Fruit fly (Drosophila melanogaster) whole organism, embryonic: ENCODE data around the gene CG5521.

Experiments
- CG10267 ChIP-seq: fragments of 200-800 bp; sonication (Bioruptor generic); optimal IDR thresholded peaks from 2 replicates; lab custom pipeline; 2018; ENCODE audit warnings: missing biosample characterization, mild to moderate bottlenecking, missing genetic modification characterization, moderate library complexity
- CG11247 ChIP-seq: fragments of 200-800 bp; sonication (Bioruptor generic); IDR thresholded peaks from 2 replicates; pipeline ENCODE4 v1.3.6; 2022; ENCODE audit warnings: missing biosample characterization, missing genetic modification characterization
- CG14014 ChIP-seq: fragments of 200-800 bp; sonication (Bioruptor generic); IDR thresholded peaks from 2 replicates; pipeline ENCODE4 v1.3.6; 2022; ENCODE audit warnings: missing biosample characterization, missing genetic modification characterization
- CG15073 ChIP-seq: fragments of 200-800 bp; sonication (Bioruptor generic); optimal IDR thresholded peaks from 2 replicates; lab custom pipeline; 2016; ENCODE audit warnings: missing biosample characterization, missing genetic modification characterization
- CG1603 ChIP-seq: fragments of 200-800 bp; sonication (Bioruptor generic); optimal IDR thresholded peaks from 2 replicates; lab custom pipeline; 2019; ENCODE audit warnings: missing biosample characterization, mild to moderate bottlenecking, missing genetic modification characterization, moderate library complexity
- CG17186 ChIP-seq: fragments of 200-800 bp; sonication (Bioruptor generic); optimal IDR thresholded peaks from 3 replicates; lab custom pipeline; 2017; ENCODE audit warnings: missing biosample characterization, missing genetic modification reagents, missing genetic modification characterization
- CG17385 ChIP-seq: fragments of 200-800 bp; sonication (Bioruptor generic); optimal IDR thresholded peaks from 3 replicates; lab custom pipeline; 2018; ENCODE audit warnings: missing biosample characterization, mild to moderate bottlenecking, missing genetic modification characterization
- CG17568 ChIP-seq: fragments of 200-800 bp; sonication (Bioruptor generic); optimal IDR thresholded peaks from 2 replicates; lab custom pipeline; 2018; ENCODE audit warnings: missing biosample characterization, mild to moderate bottlenecking, missing genetic modification characterization, moderate library complexity
- CG43689 ChIP-seq: fragments of 200-800 bp; sonication (Bioruptor generic); IDR thresholded peaks from 2 replicates; pipeline ENCODE4 v1.3.6; 2022; ENCODE audit warnings: missing biosample characterization, missing genetic modification characterization
- CG6854 ChIP-seq: fragments of 200-800 bp; sonication (Bioruptor generic); optimal IDR thresholded peaks from 3 replicates; lab custom pipeline; 2017; ENCODE audit warnings: missing biosample characterization, mild to moderate bottlenecking, missing genetic modification characterization
- CG7963 ChIP-seq: fragments of 200-800 bp; sonication (Bioruptor generic); IDR thresholded peaks from 3 replicates; pipeline ENCODE4 v1.3.6; 2022; ENCODE audit warnings: missing biosample characterization, missing genetic modification characterization; ENCODE audit not compliant: partially characterized antibody
- CG8388 ChIP-seq: fragments of 200-800 bp; sonication (Bioruptor generic); optimal IDR thresholded peaks from 2 replicates; lab custom pipeline; 2019; ENCODE audit warnings: missing biosample characterization, mild to moderate bottlenecking, missing genetic modification characterization, moderate library complexity
- CG9932 ChIP-seq: fragments of 200-800 bp; sonication (Bioruptor generic); IDR thresholded peaks from 2 replicates; pipeline ENCODE4 v1.3.6; 2022; ENCODE audit warnings: missing biosample characterization, missing genetic modification characterization
- CHES-1-like ChIP-seq: fragments of 200-800 bp; sonication (Bioruptor generic); optimal IDR thresholded peaks from 2 replicates; lab custom pipeline; 2016; ENCODE audit warnings: missing biosample characterization, missing genetic modification characterization
- GATAe ChIP-seq: fragments of 200-800 bp; sonication (Bioruptor generic); conservative IDR thresholded peaks from 2 replicates; pipeline ENCODE4 v1.3.6; 2022; ENCODE audit warnings: missing biosample characterization, missing genetic modification characterization
- Hey ChIP-seq: fragments of 200-800 bp; sonication (Bioruptor generic); optimal IDR thresholded peaks from 3 replicates; lab custom pipeline; 2018; ENCODE audit warnings: missing biosample characterization, mild to moderate bottlenecking, missing genetic modification characterization
- Kr ChIP-seq: fragments of 200-800 bp; sonication (Bioruptor generic); optimal IDR thresholded peaks from 2 replicates; lab custom pipeline; 2017; ENCODE audit warnings: missing biosample characterization, mild to moderate bottlenecking, missing genetic modification characterization
- NfI ChIP-seq: fragments of 200-800 bp; sonication (Bioruptor generic); optimal IDR thresholded peaks from 3 replicates; lab custom pipeline; 2018; ENCODE audit warnings: missing biosample characterization, mild to moderate bottlenecking, missing genetic modification characterization, moderate library complexity
- Pdp1 ChIP-seq, 2 experiments: fragments of 200-800 bp; sonication (Bioruptor generic); optimal IDR thresholded peaks; 3 replicates each; lab custom pipeline; 2016; ENCODE audit warnings: missing biosample characterization in 2 of 2, missing genetic modification characterization in 2 of 2, mild to moderate bottlenecking in 1 of 2, moderate library complexity in 1 of 2
- Sry-δ ChIP-seq: fragments of 200-800 bp; sonication (Bioruptor generic); optimal IDR thresholded peaks from 2 replicates; lab custom pipeline; 2016; ENCODE audit warnings: missing biosample characterization, missing genetic modification characterization
- bsh ChIP-seq, 2 experiments: fragments of 200-800 bp; sonication (Bioruptor generic); optimal IDR thresholded peaks; 2 replicates each; lab custom pipeline; 2017 to 2018; ENCODE audit warnings: mild to moderate bottlenecking in 2 of 2, missing biosample characterization in 2 of 2, missing genetic modification characterization in 2 of 2, moderate library complexity in 1 of 2
- chinmo ChIP-seq: fragments of 200-800 bp; sonication (Bioruptor generic); IDR thresholded peaks from 4 replicates; pipeline ENCODE4 v1.3.6; 2022; ENCODE audit warnings: missing biosample characterization, missing genetic modification characterization; ENCODE audit not compliant: partially characterized antibody
- chn ChIP-seq: fragments of 200-800 bp; sonication (Bioruptor generic); optimal IDR thresholded peaks from 2 replicates; lab custom pipeline; 2016; ENCODE audit warnings: missing biosample characterization, missing genetic modification characterization
- cwo ChIP-seq: fragments of 200-800 bp; sonication (Bioruptor generic); optimal IDR thresholded peaks from 3 replicates; lab custom pipeline; 2017; ENCODE audit warnings: missing biosample characterization, missing genetic modification characterization, mild to moderate bottlenecking, moderate library complexity, missing genetic modification reagents
- exex ChIP-seq: fragments of 200-800 bp; sonication (Bioruptor generic); optimal IDR thresholded peaks from 4 replicates; lab custom pipeline; 2018; ENCODE audit warnings: missing biosample characterization, mild to moderate bottlenecking, missing genetic modification characterization, moderate library complexity
- ftz-f1 ChIP-seq: fragments of 200-800 bp; sonication (Bioruptor generic); optimal IDR thresholded peaks from 2 replicates; lab custom pipeline; 2016; ENCODE audit warnings: missing biosample characterization, missing genetic modification characterization
- grn ChIP-seq: fragments of 200-800 bp; sonication (Bioruptor generic); optimal IDR thresholded peaks from 3 replicates; lab custom pipeline; 2017; ENCODE audit warnings: missing biosample characterization, missing genetic modification characterization
- kah ChIP-seq: fragments of 200-800 bp; sonication (Bioruptor generic); optimal IDR thresholded peaks from 2 replicates; lab custom pipeline; 2018; ENCODE audit warnings: missing biosample characterization, mild to moderate bottlenecking, missing genetic modification characterization
- lbe ChIP-seq: fragments of 200-800 bp; sonication (Bioruptor generic); optimal IDR thresholded peaks from 2 replicates; lab custom pipeline; 2016; ENCODE audit warnings: missing biosample characterization, mild to moderate bottlenecking, missing genetic modification characterization
- pita ChIP-seq: fragments of 200-800 bp; sonication (Bioruptor generic); optimal IDR thresholded peaks from 2 replicates; lab custom pipeline; 2017; ENCODE audit warnings: missing biosample characterization, mild to moderate bottlenecking, missing genetic modification characterization
- sc ChIP-seq, 3 experiments: fragments of >200 bp in 2 of 3; fragments of 200-800 bp in 1 of 3; sonication (Bioruptor generic) in 1 of 3; optimal IDR thresholded peaks; 2 replicates in 2 of 3; 3 replicates in 1 of 3; lab custom pipeline; 2017; ENCODE audit warnings: mild to moderate bottlenecking in 1 of 3, missing biosample characterization in 1 of 3, missing genetic modification characterization in 1 of 3, missing genetic modification reagents in 1 of 3
- schlank ChIP-seq: fragments of 200-800 bp; sonication (Bioruptor generic); optimal IDR thresholded peaks from 2 replicates; lab custom pipeline; 2018; ENCODE audit warnings: missing biosample characterization, mild to moderate bottlenecking, missing genetic modification characterization
- sens ChIP-seq: fragments of 200-800 bp; sonication (Bioruptor generic); peaks from one replicate; lab custom pipeline; 2016; ENCODE audit warnings: missing biosample characterization, missing genetic modification characterization
- seq ChIP-seq: fragments of 200-800 bp; sonication (Bioruptor generic); IDR thresholded peaks from 2 replicates; pipeline ENCODE4 v1.3.6; 2022; ENCODE audit warnings: missing biosample characterization, missing genetic modification characterization
- sob ChIP-seq: fragments of 200-800 bp; sonication (Bioruptor generic); IDR thresholded peaks from 2 replicates; pipeline ENCODE4 v1.3.6; 2022; ENCODE audit warnings: missing biosample characterization, missing genetic modification characterization
- tap ChIP-seq: fragments of 200-800 bp; optimal IDR thresholded peaks from 3 replicates; lab custom pipeline; 2019; ENCODE audit warnings: missing biosample characterization, mild to moderate bottlenecking, missing genetic modification characterization, moderate library complexity

CG5521 gene

dm6 chr3R:26999452-26999851, 32.7 kb downstream of the CG5521 start, which contains the start of gene CG31077:
Gene CG31077 (plus strand): TSS chr3R:26999752.
- TF ChIP-seq Pdp1 (GFP tag; optimal IDR thresholded peaks at IDR 0.05; lab: Kevin White, UChicago) (no peak), CG8388 (GFP tag; lab: Kevin White, UChicago) (no peak), bsh (GFP tag; optimal IDR thresholded peaks at IDR 0.05; lab: Kevin White, UChicago) (no peak), ftz-f1 (GFP tag; lab: Kevin White, UChicago) (no peak), CG11247 (GFP tag; lab: Robert Waterston, UW) (no peak), sens (GFP tag; lab: Kevin White, UChicago) (no peak), schlank (tag; lab: Kevin White, UChicago) (no peak), CG17385 (no peak), CG6854 (GFP tag; lab: Kevin White, UChicago) (no peak)

DNA sequence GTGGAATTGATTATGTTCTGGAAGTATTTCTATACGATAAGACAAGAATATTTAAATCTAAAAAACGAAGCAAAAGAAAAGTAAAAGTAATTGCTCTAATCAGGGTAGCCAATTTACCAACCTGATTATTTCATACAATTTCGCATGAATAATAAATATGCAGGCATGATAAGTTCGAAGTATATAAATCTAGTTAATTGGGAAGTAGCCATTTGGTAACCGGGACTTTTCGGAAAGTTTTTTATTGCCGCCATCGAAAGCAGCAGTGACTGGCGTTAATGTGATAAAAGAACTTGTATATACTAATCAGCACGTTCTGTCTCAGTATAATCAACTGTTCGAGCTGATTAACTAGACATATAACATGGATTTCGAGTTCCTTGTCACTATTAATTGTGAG, 36.1 kb downstream of the CG5521 start:
- TF ChIP-seq exex (tag; lab: Kevin White, UChicago) (peak; percentile 91), CG10267 (tag; lab: Kevin White, UChicago) (no peak)

DNA sequence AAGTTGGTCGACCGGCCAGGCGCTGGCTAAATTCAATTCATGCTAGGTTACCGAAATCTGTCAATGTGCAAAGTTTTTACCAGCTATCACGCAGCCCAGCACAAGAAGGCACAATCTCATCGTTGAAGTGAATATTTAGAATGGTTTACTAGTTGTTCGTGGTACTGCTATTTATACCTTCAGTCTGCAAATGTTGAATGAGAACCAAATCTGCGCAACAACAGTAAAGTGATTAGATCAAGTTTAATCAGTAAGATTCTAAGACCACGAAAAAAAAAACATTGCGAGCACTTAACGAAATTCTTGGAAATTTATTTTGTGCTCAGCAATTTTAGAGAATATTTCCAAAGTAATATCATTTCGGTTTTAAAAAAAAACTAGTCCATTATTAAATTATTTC, 38.6 kb downstream of the CG5521 start, which contains the start of gene CG6296:
TSS of gene CG6296 (minus strand) at position 132 of the 400 bp plus-strand sequence.
- peak; percentile 52 for TF ChIP-seq GATAe (GFP tag; lab: Robert Waterston, UW)
- TF ChIP-seq CG17568 (GFP tag; lab: Kevin White, UChicago): no peak
- peak; percentile 64 for TF ChIP-seq exex (tag; lab: Kevin White, UChicago)

dm6 chr3R:27007022-27007421, 40.3 kb downstream of the CG5521 start, which contains the start of gene CG6295:
Gene CG6295 (minus strand): TSS chr3R:27007055.
- TF ChIP-seq tap (tag; lab: Kevin White, UChicago) (no peak), lbe (no peak), CG1603 (no peak), NfI (GFP tag; lab: Kevin White, UChicago) (no peak), CG17186 (GFP tag; lab: Kevin White, UChicago) (no peak), exex (tag; lab: Kevin White, UChicago) (peak; percentile 47), chn (GFP tag; lab: Kevin White, UChicago) (no peak), seq (no peak), sob (no peak), CG9932 (no peak), Sry-δ (GFP tag; lab: Kevin White, UChicago) (no peak), Hey (tag; lab: Kevin White, UChicago) (peak; percentile 74), CHES-1-like (GFP tag; lab: Kevin White, UChicago) (no peak), Kr (GFP tag; lab: Kevin White, UChicago) (no peak), CG7963 (no peak), CG43689 (GFP tag; lab: Robert Waterston, UW) (no peak), grn (GFP tag; lab: Kevin White, UChicago) (peak; percentile 24), cwo (GFP tag; lab: Kevin White, UChicago) (peak; percentile 69), kah (GFP tag; lab: Kevin White, UChicago) (no peak)
- TF ChIP-seq, all 482 proteins: peak for 4

DNA sequence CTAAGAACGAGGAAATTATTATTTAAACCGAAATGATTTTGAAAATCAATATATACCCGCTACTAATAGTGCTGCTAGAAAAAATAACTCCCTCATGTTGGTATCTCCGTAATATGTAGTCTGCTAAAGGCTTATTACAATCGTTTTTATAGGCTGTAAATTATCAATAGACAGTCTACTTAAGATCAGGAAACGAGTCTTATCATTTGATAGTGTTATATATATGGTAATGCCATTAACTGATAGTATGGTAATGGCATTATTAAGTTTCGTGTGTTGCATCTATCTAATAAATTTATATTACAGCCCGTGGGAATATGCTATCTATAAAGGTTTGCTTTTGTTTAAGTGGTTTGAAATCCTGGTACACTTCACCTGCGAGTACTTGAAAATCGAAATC, 51.5 kb downstream of the CG5521 start, which contains the start of gene CG17192:
TSS of gene CG17192 (minus strand) at position 101 of the 400 bp plus-strand sequence.
- TF ChIP-seq CG14014 (GFP tag; lab: Robert Waterston, UW) (no peak), chinmo (GFP tag; lab: Robert Waterston, UW) (no peak), CG15073 (GFP tag; lab: Kevin White, UChicago) (no peak), sc (optimal IDR thresholded peaks at IDR 0.05; lab: Kevin White, UChicago) (no peak), sc (GFP tag; optimal IDR thresholded peaks at IDR 0.05; lab: Kevin White, UChicago) (no peak), seq (no peak), exex (tag; lab: Kevin White, UChicago) (peak; percentile 34), pita (GFP tag; lab: Kevin White, UChicago) (no peak)
